Worm (Caenorhabditis elegans): Measurements from ENCODE around the gene memo-1.

memo-1 gene

ce11 chrV:7847170-7847569 is at the start of gene memo-1:
Gene memo-1 (minus strand): TSS chrV:7847171.
- no peak for TF ChIP-seq ztf-11 (tag; optimal IDR thresholded peaks at IDR 0.05)
- no peak for TF ChIP-seq elt-1 (tag; optimal IDR thresholded peaks at IDR 0.05)
- no peak for TF ChIP-seq sea-2 (GFP tag; optimal IDR thresholded peaks at IDR 0.05)
- no peak for TF ChIP-seq nhr-43 (tag; optimal IDR thresholded peaks at IDR 0.05; ENCODE audit: poor library complexity, severe bottlenecking)
- TF ChIP-seq ama-1 (optimal IDR thresholded peaks at IDR 0.05) = no peak
- TF ChIP-seq nhr-76 (tag; optimal IDR thresholded peaks at IDR 0.05) = no peak
- no peak for TF ChIP-seq nhr-11 (tag; optimal IDR thresholded peaks at IDR 0.05)
- no peak for TF ChIP-seq daf-12 (tag; optimal IDR thresholded peaks at IDR 0.05)
- no peak for TF ChIP-seq jun-1 (tag; optimal IDR thresholded peaks at IDR 0.05)
- no peak for TF ChIP-seq snpc-4 (tag; optimal IDR thresholded peaks at IDR 0.05)
- TF ChIP-seq fkh-10 (GFP tag; optimal IDR thresholded peaks at IDR 0.05) = no peak
- TF ChIP-seq nhr-25 (tag; optimal IDR thresholded peaks at IDR 0.05) = no peak
- TF ChIP-seq ceh-82 (tag; optimal IDR thresholded peaks at IDR 0.05) = no peak
- no peak for TF ChIP-seq elt-2 (tag; optimal IDR thresholded peaks at IDR 0.05)
- TF ChIP-seq aly-2 (tag; optimal IDR thresholded peaks at IDR 0.05) = no peak
- no peak for TF ChIP-seq mdl-1 (tag; optimal IDR thresholded peaks at IDR 0.05)

- TF ChIP-seq nhr-23 (tag; optimal IDR thresholded peaks at IDR 0.05) (no peak), unc-62 (GFP tag; optimal IDR thresholded peaks at IDR 0.05) (no peak), hmg-11 (tag; optimal IDR thresholded peaks at IDR 0.05) (no peak), elt-1 (tag; optimal IDR thresholded peaks at IDR 0.05) (no peak), egl-5 (tag; optimal IDR thresholded peaks at IDR 0.05) (peak; percentile 78), nhr-12 (tag; optimal IDR thresholded peaks at IDR 0.05) (no peak), unc-39 (tag; optimal IDR thresholded peaks at IDR 0.05) (no peak), nfya-1 (tag; optimal IDR thresholded peaks at IDR 0.05; ENCODE audit: insufficient read depth) (peak; percentile 37), lin-39 (tag; optimal IDR thresholded peaks at IDR 0.05) (peak; percentile 13)
Measured at ce11 chrV:7893812-7894381, 46.9 kb upstream of the memo-1 start, which contains the start of gene F40A3.6. Gene F40A3.6 (minus strand): TSS chrV:7893862.

- TF ChIP-seq lin-15B (tag; optimal IDR thresholded peaks at IDR 0.05) (no peak), lin-39 (tag; optimal IDR thresholded peaks at IDR 0.05) (peak; percentile 52)
Measured at ce11 chrV:7891230-7891629, 44.3 kb upstream of the memo-1 start, which contains the start of gene F40A3.1. Gene F40A3.1 (plus strand): TSS chrV:7891530.

- peak; percentile 48 for TF ChIP-seq elt-2 (tag; optimal IDR thresholded peaks at IDR 0.05)
- peak; percentile 47 for TF ChIP-seq snpc-4 (tag; optimal IDR thresholded peaks at IDR 0.05)
- TF ChIP-seq ama-1 (optimal IDR thresholded peaks at IDR 0.05) = no peak
- no peak for TF ChIP-seq ztf-11 (tag; optimal IDR thresholded peaks at IDR 0.05)
- peak; percentile 77 for TF ChIP-seq pqm-1 (tag; optimal IDR thresholded peaks at IDR 0.05)
- no peak for TF ChIP-seq unc-62 (GFP tag; optimal IDR thresholded peaks at IDR 0.05)
- no peak for TF ChIP-seq mdl-1 (tag; optimal IDR thresholded peaks at IDR 0.05)
- peak; percentile 50 for TF ChIP-seq pha-4 (tag; optimal IDR thresholded peaks at IDR 0.05)
Measured at ce11 chrV:7888036-7888435, 41.1 kb upstream of the memo-1 start.

ce11 chrV:7884441-7884840 is 37.5 kb upstream of the memo-1 start:
- TF ChIP-seq lin-39 (tag; optimal IDR thresholded peaks at IDR 0.05) (peak; percentile 12), ztf-4 (tag; optimal IDR thresholded peaks at IDR 0.05) (no peak)

ce11 chrV:7878411-7878964 is 31.5 kb upstream of the memo-1 start, which contains the start of gene F40A3.2:
Gene F40A3.2 (plus strand): TSS chrV:7878914.
- TF ChIP-seq ama-1 (optimal IDR thresholded peaks at IDR 0.05) = peak; percentile 27
- no peak for TF ChIP-seq nhr-67 (tag; optimal IDR thresholded peaks at IDR 0.05)

- peak; percentile 25 for TF ChIP-seq nfya-1 (tag; optimal IDR thresholded peaks at IDR 0.05; ENCODE audit: insufficient read depth)
- TF ChIP-seq pha-4 (tag; optimal IDR thresholded peaks at IDR 0.05) = peak; percentile 70
- no peak for TF ChIP-seq nhr-23 (tag; optimal IDR thresholded peaks at IDR 0.05)
- TF ChIP-seq elt-2 (tag; optimal IDR thresholded peaks at IDR 0.05) = peak; percentile 17
- no peak for TF ChIP-seq mdl-1 (tag; optimal IDR thresholded peaks at IDR 0.05)
- TF ChIP-seq ztf-11 (tag; optimal IDR thresholded peaks at IDR 0.05) = no peak
Measured at ce11 chrV:7876881-7877475, 30.0 kb upstream of the memo-1 start, which contains the start of gene F40A3.3. Gene F40A3.3 (plus strand): TSS chrV:7877444.
